Worm (Caenorhabditis elegans): ENCODE measurements around the gene igeg-1.

- TF ChIP-seq him-1 (tag; optimal IDR thresholded peaks at IDR 0.05) = no peak
- no peak for TF ChIP-seq dao-5 (tag; optimal IDR thresholded peaks at IDR 0.05)
- TF ChIP-seq W03F9.2 (tag; optimal IDR thresholded peaks at IDR 0.05) = no peak
Measured at ce11 chrIV:4564541-4564940, 2.1 kb downstream of the igeg-1 start.
